Worm (Caenorhabditis elegans) whole organism, L4 larva: ENCODE data around the gene smc-5.

Source experiments
- D1046.2 ChIP-seq: fragments of 200-800 bp; sonication (Bioruptor generic); IDR thresholded peaks from 2 replicates; pipeline ENCODE4 v1.3.6; 2022; ENCODE audit warnings: missing genetic modification characterization, missing compliant biosample characterization
- F26F4.8 ChIP-seq: fragments of 200-800 bp; sonication (Bioruptor generic); conservative IDR thresholded peaks from 2 replicates; pipeline ENCODE4 v1.3.6; 2022; ENCODE audit warnings: missing genetic modification characterization, missing compliant biosample characterization
- F49E8.2 ChIP-seq: sonication (generic microtip); optimal IDR thresholded peaks from 2 replicates; lab custom pipeline; 2016; ENCODE audit warnings: missing compliant biosample characterization, mild to moderate bottlenecking, missing genetic modification characterization, borderline replicate concordance
- T20F7.1 ChIP-seq: fragments of 200-800 bp; sonication (Bioruptor generic); optimal IDR thresholded peaks from 2 replicates; lab custom pipeline; 2018; ENCODE audit warnings: mild to moderate bottlenecking, missing genetic modification characterization, missing compliant biosample characterization
- T26A8.4 ChIP-seq: fragments of 200-800 bp; sonication (Bioruptor generic); IDR thresholded peaks from 2 replicates; pipeline ENCODE4 v1.3.6; 2022; ENCODE audit warnings: missing genetic modification characterization, missing compliant biosample characterization
- Y75B8A.6 ChIP-seq: fragments of 200-800 bp; sonication (Bioruptor generic); IDR thresholded peaks from 2 replicates; pipeline ENCODE4 v1.3.6; 2022; ENCODE audit warnings: missing genetic modification reagents, missing genetic modification characterization, missing compliant biosample characterization
- ZK337.2 ChIP-seq: fragments of 200-800 bp; sonication (Bioruptor generic); IDR thresholded peaks from 2 replicates; pipeline ENCODE4 v1.3.6; 2022; ENCODE audit warnings: missing genetic modification reagents, missing genetic modification characterization, missing compliant biosample characterization
- aha-1 ChIP-seq: fragments of 150-350 bp; peaks from one replicate; lab custom pipeline; 2014; ENCODE audit warnings: missing biosample characterization, missing genetic modification characterization
- aly-2 ChIP-seq: sonication (generic microtip); optimal IDR thresholded peaks from 2 replicates; lab custom pipeline; 2018; ENCODE audit warnings: missing biosample characterization, missing genetic modification characterization
- ceh-44 ChIP-seq: fragments of 200-800 bp; sonication (Bioruptor generic); IDR thresholded peaks from 2 replicates; pipeline ENCODE4 v1.3.6; 2022; ENCODE audit warnings: missing genetic modification reagents, missing genetic modification characterization, missing compliant biosample characterization
- daf-12 ChIP-seq: fragments of 150-350 bp; optimal IDR thresholded peaks from 2 replicates; lab custom pipeline; 2014; ENCODE audit warnings: missing biosample characterization, missing genetic modification reagents, missing genetic modification characterization
- daf-16 ChIP-seq, 3 experiments: sonication (generic microtip); optimal IDR thresholded peaks; 2 replicates each; lab custom pipeline; 2016 to 2017; ENCODE audit warnings: missing genetic modification characterization in 3 of 3, missing genetic modification reagents in 3 of 3, mild to moderate bottlenecking in 2 of 3, missing compliant biosample characterization in 2 of 3, missing biosample characterization in 1 of 3, moderate library complexity in 1 of 3
- daf-19 ChIP-seq: fragments of 200-800 bp; sonication (Bioruptor generic); conservative IDR thresholded peaks from 2 replicates; pipeline ENCODE4 v1.3.6; 2022; ENCODE audit warnings: missing genetic modification characterization, missing compliant biosample characterization
- dmd-9 ChIP-seq: fragments of 200-800 bp; sonication (Bioruptor generic); IDR thresholded peaks from 2 replicates; pipeline ENCODE4 v1.3.6; 2022; ENCODE audit warnings: missing genetic modification reagents, missing genetic modification characterization, missing compliant biosample characterization
- dpl-1 ChIP-seq: fragments of 150-350 bp; optimal IDR thresholded peaks from 2 replicates; lab custom pipeline; 2014; ENCODE audit warnings: missing biosample characterization, missing genetic modification reagents, missing genetic modification characterization
- dve-1 ChIP-seq: sonication (generic microtip); optimal IDR thresholded peaks from 2 replicates; lab custom pipeline; 2017; ENCODE audit warnings: antibody characterized with exemption, mild to moderate bottlenecking, missing genetic modification characterization, missing compliant biosample characterization; ENCODE audit not compliant: insufficient read depth
- egl-27 ChIP-seq: sonication (generic microtip); optimal IDR thresholded peaks from 3 replicates; lab custom pipeline; 2017; ENCODE audit warnings: missing biosample characterization, missing genetic modification reagents, missing genetic modification characterization
- fkh-10 ChIP-seq: fragments of 150-350 bp; optimal IDR thresholded peaks from 2 replicates; lab custom pipeline; 2014; ENCODE audit warnings: missing biosample characterization, missing genetic modification reagents, missing genetic modification characterization
- hif-1 ChIP-seq, 2 experiments: sonication (generic microtip); optimal IDR thresholded peaks; 2 replicates each; lab custom pipeline; 2016 to 2017; ENCODE audit warnings: missing compliant biosample characterization in 2 of 2, missing genetic modification characterization in 2 of 2, missing genetic modification reagents in 2 of 2, missing genotype in 2 of 2, mild to moderate bottlenecking in 1 of 2
- hlh-11 ChIP-seq: fragments of 200-800 bp; sonication (Bioruptor generic); optimal IDR thresholded peaks from 2 replicates; lab custom pipeline; 2018; ENCODE audit warnings: mild to moderate bottlenecking, missing genetic modification characterization, missing compliant biosample characterization
- hlh-30 ChIP-seq: sonication (generic microtip); optimal IDR thresholded peaks from 2 replicates; lab custom pipeline; 2017; ENCODE audit warnings: antibody characterized with exemption, mild to moderate bottlenecking, missing genetic modification characterization, missing compliant biosample characterization; ENCODE audit not compliant: insufficient read depth
- hmg-1.1 ChIP-seq: fragments of 200-800 bp; sonication (Bioruptor generic); IDR thresholded peaks from 2 replicates; pipeline ENCODE4 v1.3.6; 2022; ENCODE audit warnings: missing genetic modification reagents, missing genetic modification characterization, missing compliant biosample characterization
- jun-1 ChIP-seq: fragments of 150-350 bp; optimal IDR thresholded peaks from 2 replicates; lab custom pipeline; 2014; ENCODE audit warnings: missing biosample characterization, missing genetic modification reagents, missing genetic modification characterization
- lin-13 ChIP-seq: fragments of 150-350 bp; optimal IDR thresholded peaks from 2 replicates; lab custom pipeline; 2014; ENCODE audit warnings: missing biosample characterization, missing genetic modification reagents, missing genetic modification characterization
- lin-29 ChIP-seq: fragments of 200-800 bp; sonication (Bioruptor generic); IDR thresholded peaks from 2 replicates; pipeline ENCODE4 v1.3.6; 2022; ENCODE audit warnings: missing genetic modification reagents, missing genetic modification characterization, missing compliant biosample characterization
- lin-38 ChIP-seq: fragments of 200-800 bp; sonication (Bioruptor generic); IDR thresholded peaks from 2 replicates; pipeline ENCODE4 v1.3.6; 2022; ENCODE audit warnings: missing genetic modification reagents, missing genetic modification characterization, missing compliant biosample characterization
- lsy-2 ChIP-seq, 2 experiments: fragments of 150-350 bp in 1 of 2; sonication (generic microtip) in 1 of 2; optimal IDR thresholded peaks; 2 replicates each; lab custom pipeline; 2014 to 2017; ENCODE audit warnings: missing biosample characterization in 2 of 2, missing genetic modification characterization in 2 of 2
- madf-5 ChIP-seq, 2 experiments: fragments of 200-800 bp; sonication (Bioruptor generic); IDR thresholded peaks; 2 replicates each; pipeline ENCODE4 v1.3.6; 2022; ENCODE audit warnings: missing compliant biosample characterization in 2 of 2, missing genetic modification characterization in 2 of 2
- mdl-1 ChIP-seq, 2 experiments: fragments of 150-350 bp in 1 of 2; sonication (generic microtip) in 1 of 2; optimal IDR thresholded peaks; 2 replicates each; lab custom pipeline; 2014 to 2017; ENCODE audit warnings: missing biosample characterization in 2 of 2, missing genetic modification characterization in 2 of 2
- mep-1 ChIP-seq: fragments of 150-350 bp; sonication (generic microtip); optimal IDR thresholded peaks from 3 replicates; lab custom pipeline; 2014; ENCODE audit warnings: missing biosample characterization, missing genetic modification characterization
- nhr-11 ChIP-seq: fragments of 150-350 bp; optimal IDR thresholded peaks from 2 replicates; lab custom pipeline; 2014; ENCODE audit warnings: missing biosample characterization, missing genetic modification characterization
- nhr-237 ChIP-seq: sonication (generic microtip); optimal IDR thresholded peaks from 2 replicates; lab custom pipeline; 2017; ENCODE audit warnings: missing biosample characterization, missing genetic modification characterization
- nhr-6 ChIP-seq: fragments of 150-350 bp; optimal IDR thresholded peaks from 2 replicates; lab custom pipeline; 2014; ENCODE audit warnings: missing biosample characterization, missing genetic modification characterization
- nhr-77 ChIP-seq: fragments of 150-350 bp; optimal IDR thresholded peaks from 2 replicates; lab custom pipeline; 2014; ENCODE audit warnings: missing biosample characterization, missing genetic modification characterization
- pha-4 ChIP-seq, 2 experiments: fragments of 150-350 bp in 1 of 2; fragments of 200-800 bp in 1 of 2; sonication (Bioruptor generic) in 1 of 2; IDR thresholded peaks in 1 of 2; optimal IDR thresholded peaks in 1 of 2; 2 replicates each; pipeline versions ENCODE4 v1.3.6 to Lab custom; 2014 to 2022; ENCODE audit warnings: missing genetic modification characterization in 2 of 2, missing genetic modification reagents in 2 of 2, missing biosample characterization in 1 of 2, missing compliant biosample characterization in 1 of 2
- php-3 ChIP-seq: fragments of 200-800 bp; sonication (Bioruptor generic); IDR thresholded peaks from 2 replicates; pipeline ENCODE4 v1.3.6; 2022; ENCODE audit warnings: missing genetic modification reagents, missing genetic modification characterization, missing compliant biosample characterization
- sdz-12 ChIP-seq: fragments of 200-800 bp; sonication (Bioruptor generic); optimal IDR thresholded peaks from 2 replicates; lab custom pipeline; 2018; ENCODE audit warnings: mild to moderate bottlenecking, missing genetic modification characterization, missing compliant biosample characterization
- set-16 ChIP-seq: fragments of 200-800 bp; sonication (Bioruptor generic); IDR thresholded peaks from 2 replicates; pipeline ENCODE4 v1.3.6; 2022; ENCODE audit warnings: missing genetic modification reagents, missing genetic modification characterization, missing compliant biosample characterization
- snpc-1.2 ChIP-seq: fragments of 200-800 bp; sonication (Bioruptor generic); IDR thresholded peaks from 2 replicates; pipeline ENCODE4 v1.3.6; 2022; ENCODE audit warnings: missing genetic modification reagents, missing genetic modification characterization, missing compliant biosample characterization
- tag-97 ChIP-seq: fragments of 200-800 bp; sonication (Bioruptor generic); IDR thresholded peaks from 2 replicates; pipeline ENCODE4 v1.3.6; 2022; ENCODE audit warnings: missing genetic modification characterization, missing compliant biosample characterization
- tra-1 ChIP-seq: fragments of 200-800 bp; sonication (Bioruptor generic); IDR thresholded peaks from 2 replicates; pipeline ENCODE4 v1.3.6; 2022; ENCODE audit warnings: missing genetic modification reagents, missing genetic modification characterization, missing compliant biosample characterization
- unc-130 ChIP-seq: sonication (generic microtip); optimal IDR thresholded peaks from 2 replicates; lab custom pipeline; 2016; ENCODE audit warnings: missing genetic modification reagents, missing genetic modification characterization, missing compliant biosample characterization
- unc-39 ChIP-seq: sonication (generic microtip); optimal IDR thresholded peaks from 2 replicates; lab custom pipeline; 2017; ENCODE audit warnings: missing biosample characterization, missing genetic modification characterization
- vab-7 ChIP-seq: fragments of 200-800 bp; sonication (Bioruptor generic); IDR thresholded peaks from 2 replicates; pipeline ENCODE4 v1.3.6; 2022; ENCODE audit warnings: missing genetic modification reagents, missing genetic modification characterization, missing compliant biosample characterization
- zfp-3 ChIP-seq: fragments of 200-800 bp; sonication (Bioruptor generic); conservative IDR thresholded peaks from 2 replicates; pipeline ENCODE4 v1.3.6; 2022; ENCODE audit warnings: missing genetic modification reagents, missing genetic modification characterization, missing compliant biosample characterization
- zip-11 ChIP-seq: fragments of 200-800 bp; sonication (Bioruptor generic); IDR thresholded peaks from 2 replicates; pipeline ENCODE4 v1.3.6; 2022; ENCODE audit warnings: missing genetic modification characterization, missing compliant biosample characterization
- zip-2 ChIP-seq: fragments of 150-350 bp; optimal IDR thresholded peaks from 2 replicates; lab custom pipeline; 2014; ENCODE audit warnings: missing biosample characterization, missing genetic modification characterization
- ztf-11 ChIP-seq: fragments of 150-350 bp; optimal IDR thresholded peaks from 2 replicates; lab custom pipeline; 2014; ENCODE audit warnings: missing biosample characterization, missing genetic modification characterization
- ztf-7 ChIP-seq: fragments of 150-350 bp; optimal IDR thresholded peaks from 2 replicates; lab custom pipeline; 2014; ENCODE audit warnings: missing biosample characterization, missing genetic modification characterization

Gene smc-5

ce11 chrII:5105020-5105419 lies 43.1 kb downstream of the smc-5 start:
- TF ChIP-seq dmd-9: 0 out of 2 replicates have a peak, but pooled peaks have one; percentile 30
- TF ChIP-seq dve-1 (tag; lab: Kevin White, UChicago): peak; percentile 72
- peak; percentile 60 for TF ChIP-seq zip-2
- TF ChIP-seq lsy-2 (tag; optimal IDR thresholded peaks at IDR 0.05; lab: Kevin White, UChicago): no peak
- peak; percentile 77 for TF ChIP-seq sdz-12 (GFP tag; lab: Kevin White, UChicago)
- TF ChIP-seq nhr-77: no peak
- peak; percentile 4 for TF ChIP-seq aly-2 (tag; lab: Kevin White, UChicago)
- TF ChIP-seq set-16 (GFP tag; lab: Robert Waterston, UW): no peak
- peak; percentile 99 for TF ChIP-seq aha-1 (tag; lab: Kevin White, UChicago)
- peak; percentile 63 for TF ChIP-seq F49E8.2 (tag; lab: Kevin White, UChicago)
- TF ChIP-seq nhr-6: peak; percentile 62
- TF ChIP-seq Y75B8A.6 (GFP tag; lab: Robert Waterston, UW): peak; percentile 86
- peak; percentile 66; the same call in 1 of the 2 replicates for TF ChIP-seq zfp-3 (GFP tag; lab: Robert Waterston, UW)
- peak; percentile 88 for TF ChIP-seq D1046.2 (GFP tag; lab: Robert Waterston, UW)
- peak; percentile 58; the same call in 1 of the 2 replicates for TF ChIP-seq php-3 (GFP tag; lab: Robert Waterston, UW)
- peak; percentile 55 for TF ChIP-seq nhr-11
- peak; percentile 91 for TF ChIP-seq vab-7 (GFP tag; lab: Robert Waterston, UW)
- TF ChIP-seq ztf-11 (tag; lab: Kevin White, UChicago): no peak
- no peak for TF ChIP-seq hlh-11 (tag; lab: Kevin White, UChicago)
- TF ChIP-seq T26A8.4: no peak; the same call in 1 of the 2 replicates
- peak; percentile 72 for TF ChIP-seq mep-1 (tag; lab: Kevin White, UChicago)
- TF ChIP-seq F26F4.8: peak; percentile 92
- peak; percentile 32 for TF ChIP-seq ztf-7 (tag; lab: Kevin White, UChicago)
- TF ChIP-seq unc-130 (GFP tag; lab: Kevin White, UChicago): peak; percentile 80
- TF ChIP-seq daf-12 (tag; lab: Kevin White, UChicago): no peak
- TF ChIP-seq dpl-1: peak; percentile 39
- no peak; the same call in 1 of the 2 replicates for TF ChIP-seq pha-4 (GFP tag; IDR thresholded peaks at IDR 0.05; lab: Robert Waterston, UW)
- TF ChIP-seq pha-4 (tag; optimal IDR thresholded peaks at IDR 0.05; lab: Kevin White, UChicago): no peak
- TF ChIP-seq nhr-237 (tag; lab: Kevin White, UChicago): no peak
- TF ChIP-seq lin-29 (GFP tag; lab: Robert Waterston, UW): peak; percentile 65
- TF ChIP-seq ceh-44 (GFP tag; lab: Robert Waterston, UW): peak; percentile 76
- peak; percentile 89 for TF ChIP-seq hmg-1.1 (GFP tag; lab: Robert Waterston, UW)
- TF ChIP-seq jun-1 (tag; lab: Kevin White, UChicago): no peak
- no peak; the same call in 1 of the 2 replicates for TF ChIP-seq snpc-1.2 (GFP tag; lab: Robert Waterston, UW)
- TF ChIP-seq tra-1 (GFP tag; lab: Robert Waterston, UW): peak; percentile 87
- peak; percentile 0 for TF ChIP-seq fkh-10 (GFP tag; lab: Kevin White, UChicago)
- no peak for TF ChIP-seq egl-27 (tag; lab: Kevin White, UChicago)
- TF ChIP-seq daf-16 (GFP tag; optimal IDR thresholded peaks at IDR 0.05; lab: Kevin White, UChicago): peak in 1 of 2 experiments; percentile 94
- peak; percentile 78 for TF ChIP-seq daf-16 (tag; optimal IDR thresholded peaks at IDR 0.05; lab: Kevin White, UChicago)
- no peak for TF ChIP-seq T20F7.1 (GFP tag; lab: Kevin White, UChicago)
- no peak for TF ChIP-seq daf-19 (GFP tag; lab: Robert Waterston, UW)
- TF ChIP-seq hif-1 (tag; optimal IDR thresholded peaks at IDR 0.05; lab: Kevin White, UChicago): peak in 1 of 2 experiments; percentile 25
- 0 out of 2 replicates have a peak, but pooled peaks have one; percentile 73 for TF ChIP-seq ZK337.2 (GFP tag; lab: Robert Waterston, UW)
- no peak for TF ChIP-seq tag-97 (GFP tag; lab: Robert Waterston, UW)
- TF ChIP-seq lin-38 (GFP tag; lab: Robert Waterston, UW): no peak; the same call in none of the 2 replicates
- TF ChIP-seq zip-11 (GFP tag; lab: Robert Waterston, UW): peak; percentile 73; the same call in 1 of the 2 replicates
- peak in 1 of 2 experiments; percentile 28 for TF ChIP-seq mdl-1 (tag; optimal IDR thresholded peaks at IDR 0.05; lab: Kevin White, UChicago)
- no peak for TF ChIP-seq unc-39 (tag; lab: Kevin White, UChicago)
- TF ChIP-seq lin-13 (GFP tag; lab: Kevin White, UChicago): peak; percentile 48
- TF ChIP-seq hlh-30 (tag; lab: Kevin White, UChicago): peak; percentile 70
- peak; percentile 83 to 84; a peak in 3 of 4 replicates for TF ChIP-seq madf-5 (GFP tag; IDR thresholded peaks at IDR 0.05; lab: Robert Waterston, UW)
